Worm (Caenorhabditis elegans): ENCODE measurements around the gene R04D3.4.

The R04D3.4 gene

DNA sequence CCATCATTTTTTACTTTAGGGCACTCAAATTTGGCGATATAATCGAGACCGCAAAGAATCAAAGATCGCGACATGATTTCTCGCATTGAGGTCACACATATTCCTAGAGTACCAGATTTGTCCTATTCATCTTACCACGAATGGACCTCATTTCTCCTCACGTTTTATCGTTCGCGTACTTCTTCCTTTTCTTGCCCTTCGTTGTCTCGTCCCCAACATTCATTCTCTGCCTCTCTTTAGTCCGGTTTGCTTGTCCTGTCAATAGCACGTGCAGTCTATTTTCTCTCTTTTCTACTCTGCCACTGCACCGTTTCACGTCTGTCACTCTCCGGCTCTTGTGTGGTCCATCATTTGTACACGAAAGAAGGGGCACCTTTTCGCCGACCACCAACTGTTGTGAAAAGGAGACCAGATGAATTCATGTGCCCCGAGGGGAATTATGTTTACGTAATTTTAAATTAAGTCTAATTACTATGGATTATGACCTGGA is 37.2 kb downstream of the R04D3.4 start (continued):
- TF ChIP-seq sdz-12 (GFP tag; optimal IDR thresholded peaks at IDR 0.05) (no peak), dpl-1 (GFP tag; optimal IDR thresholded peaks at IDR 0.05) (no peak), ZK546.5 (tag; optimal IDR thresholded peaks at IDR 0.05) (no peak), ztf-7 (tag; optimal IDR thresholded peaks at IDR 0.05) (peak; percentile 35), skn-1 (tag; optimal IDR thresholded peaks at IDR 0.05) (no peak), mdl-1 (tag; optimal IDR thresholded peaks at IDR 0.05) (peak; percentile 85 to 99), egl-43 (GFP tag; IDR thresholded peaks at IDR 0.05) (no peak), mxl-3 (GFP tag; optimal IDR thresholded peaks at IDR 0.05) (peak; percentile 86), hif-1 (tag; optimal IDR thresholded peaks at IDR 0.05) (peak in 1 of 2 experiments; percentile 69), nhr-11 (tag; optimal IDR thresholded peaks at IDR 0.05) (peak; percentile 87), snpc-4 (tag; optimal IDR thresholded peaks at IDR 0.05) (no peak), mes-2 (tag; optimal IDR thresholded peaks at IDR 0.05; ENCODE audit: poor library complexity, severe bottlenecking) (peak; percentile 68), F26F4.8 (GFP tag; conservative IDR thresholded peaks at IDR 0.05) (no peak), dmd-6 (GFP tag; IDR thresholded peaks at IDR 0.05) (peak; percentile 74), nhr-77 (tag; optimal IDR thresholded peaks at IDR 0.05) (peak; percentile 55), pha-4 (GFP tag; IDR thresholded peaks at IDR 0.05) (no peak), pha-4 (tag; optimal IDR thresholded peaks at IDR 0.05) (peak; percentile 49), T26A8.4 (GFP tag; IDR thresholded peaks at IDR 0.05) (peak; percentile 52), arid-1 (GFP tag; conservative IDR thresholded peaks at IDR 0.05) (peak; percentile 44; the same call in 1 of the 2 replicates), hlh-11 (tag; optimal IDR thresholded peaks at IDR 0.05) (peak; percentile 86)

- no peak for TF ChIP-seq nhr-111 (GFP tag; optimal IDR thresholded peaks at IDR 0.05)
- no peak for TF ChIP-seq T20F7.1 (GFP tag; optimal IDR thresholded peaks at IDR 0.05)
- no peak for TF ChIP-seq ceh-44 (GFP tag; IDR thresholded peaks at IDR 0.05)
- no peak for TF ChIP-seq ceh-28 (tag; optimal IDR thresholded peaks at IDR 0.05)
- peak; percentile 66 for TF ChIP-seq pqm-1 (tag; optimal IDR thresholded peaks at IDR 0.05)
- no peak for TF ChIP-seq cey-2 (tag; optimal IDR thresholded peaks at IDR 0.05; ENCODE audit: borderline replicate concordance, insufficient read depth)
- no peak for TF ChIP-seq set-16 (GFP tag; IDR thresholded peaks at IDR 0.05)
- no peak for TF ChIP-seq fos-1 (tag; optimal IDR thresholded peaks at IDR 0.05)
- no peak for TF ChIP-seq vab-7 (GFP tag; IDR thresholded peaks at IDR 0.05)
- TF ChIP-seq hlh-11 (tag; optimal IDR thresholded peaks at IDR 0.05): peak; percentile 83
- no peak for TF ChIP-seq zfp-3 (GFP tag; conservative IDR thresholded peaks at IDR 0.05)
- no peak for TF ChIP-seq Y48G9A.11 (GFP tag; IDR thresholded peaks at IDR 0.05)
- peak; percentile 53 for TF ChIP-seq nhr-25 (tag; optimal IDR thresholded peaks at IDR 0.05; ENCODE audit: borderline replicate concordance, insufficient read depth)
- TF ChIP-seq skn-1 (tag; optimal IDR thresholded peaks at IDR 0.05): no peak
- no peak for TF ChIP-seq dmd-9 (GFP tag; IDR thresholded peaks at IDR 0.05)
- peak; percentile 78 for TF ChIP-seq mep-1 (tag; optimal IDR thresholded peaks at IDR 0.05)
- TF ChIP-seq F10B5.3 (tag; optimal IDR thresholded peaks at IDR 0.05): no peak
- peak; percentile 39 for TF ChIP-seq nhr-48 (tag; optimal IDR thresholded peaks at IDR 0.05)
- TF ChIP-seq dve-1 (tag; optimal IDR thresholded peaks at IDR 0.05; ENCODE audit: insufficient read depth): peak; percentile 92
- peak; percentile 64 for TF ChIP-seq mes-2 (tag; optimal IDR thresholded peaks at IDR 0.05; ENCODE audit: poor library complexity, severe bottlenecking)
- no peak for TF ChIP-seq pha-4 (GFP tag; IDR thresholded peaks at IDR 0.05)
- peak; percentile 68 for TF ChIP-seq pha-4 (tag; optimal IDR thresholded peaks at IDR 0.05)
- peak; percentile 84 for TF ChIP-seq hlh-30 (tag; optimal IDR thresholded peaks at IDR 0.05; ENCODE audit: insufficient read depth)
- TF ChIP-seq daf-19 (GFP tag; conservative IDR thresholded peaks at IDR 0.05): no peak
- no peak for TF ChIP-seq lin-15B (tag; optimal IDR thresholded peaks at IDR 0.05)
- peak; percentile 6 for TF ChIP-seq nhr-6 (tag; optimal IDR thresholded peaks at IDR 0.05)
- TF ChIP-seq aha-1 (tag): peak; percentile 98
- 0 out of 2 replicates have a peak, but pooled peaks have one; percentile 44 for TF ChIP-seq php-3 (GFP tag; IDR thresholded peaks at IDR 0.05)
- TF ChIP-seq F26F4.8 (GFP tag; conservative IDR thresholded peaks at IDR 0.05): no peak
- TF ChIP-seq gei-8 (GFP tag; optimal IDR thresholded peaks at IDR 0.05): no peak
- TF ChIP-seq lin-1 (GFP tag; IDR thresholded peaks at IDR 0.05): no peak
- TF ChIP-seq mxl-3 (GFP tag; optimal IDR thresholded peaks at IDR 0.05): peak; percentile 78
- TF ChIP-seq daf-16 (GFP tag; optimal IDR thresholded peaks at IDR 0.05): peak in 1 of 2 experiments; percentile 68
- peak; percentile 95 for TF ChIP-seq daf-16 (tag; optimal IDR thresholded peaks at IDR 0.05)
- no peak for TF ChIP-seq aly-2 (tag; optimal IDR thresholded peaks at IDR 0.05)
- TF ChIP-seq mdt-29 (GFP tag; IDR thresholded peaks at IDR 0.05): no peak
These were observed 38.5 kb downstream of the R04D3.4 start for ce11 chrX:13250163-13250562.

Measured in whole organism, L4 larva.